Worm (Caenorhabditis elegans) whole organism, L2 larva: ENCODE measurements around the gene ugt-59.

Source experiments
- alr-1 ChIP-seq: fragments of 150-350 bp; optimal IDR thresholded peaks from 2 replicates; lab custom pipeline; 2014; ENCODE audit warnings: missing biosample characterization, missing genetic modification characterization
- ama-1 ChIP-seq: fragments of 150-350 bp; optimal IDR thresholded peaks from 2 replicates; lab custom pipeline; 2018; ENCODE audit warnings: inconsistent platforms
- ceh-82 ChIP-seq: fragments of 150-350 bp; optimal IDR thresholded peaks from 2 replicates; lab custom pipeline; 2014; ENCODE audit warnings: missing biosample characterization, missing genetic modification characterization
- elt-3 ChIP-seq: sonication (generic microtip); optimal IDR thresholded peaks from 2 replicates; lab custom pipeline; 2017; ENCODE audit warnings: missing biosample characterization, missing genetic modification characterization
- gmeb-1 ChIP-seq: fragments of 150-350 bp; optimal IDR thresholded peaks from 2 replicates; lab custom pipeline; 2014; ENCODE audit warnings: missing biosample characterization, missing genetic modification characterization
- lin-39 ChIP-seq: fragments of 150-350 bp; optimal IDR thresholded peaks from 2 replicates; lab custom pipeline; 2014; ENCODE audit warnings: missing biosample characterization, missing genetic modification reagents, missing genetic modification characterization
- lsy-2 ChIP-seq, 2 experiments: fragments of 150-350 bp in 1 of 2; sonication (generic microtip) in 1 of 2; optimal IDR thresholded peaks; 2 replicates each; lab custom pipeline; 2014 to 2017; ENCODE audit warnings: missing biosample characterization in 2 of 2, missing genetic modification characterization in 2 of 2
- nhr-12 ChIP-seq: fragments of 150-350 bp; optimal IDR thresholded peaks from 2 replicates; lab custom pipeline; 2014; ENCODE audit warnings: missing biosample characterization, missing genetic modification characterization
- nhr-77 ChIP-seq: fragments of 150-350 bp; optimal IDR thresholded peaks from 2 replicates; lab custom pipeline; 2014; ENCODE audit warnings: missing biosample characterization, missing genetic modification characterization
- skn-1 ChIP-seq: sonication (generic microtip); optimal IDR thresholded peaks from 2 replicates; lab custom pipeline; 2017; ENCODE audit warnings: missing biosample characterization, missing genetic modification characterization
- snpc-4 ChIP-seq: fragments of 150-350 bp; optimal IDR thresholded peaks from 2 replicates; lab custom pipeline; 2014; ENCODE audit warnings: missing biosample characterization, missing genetic modification characterization
- ztf-11 ChIP-seq: sonication (generic microtip); optimal IDR thresholded peaks from 2 replicates; lab custom pipeline; 2017; ENCODE audit warnings: missing biosample characterization, missing genetic modification characterization

DNA sequence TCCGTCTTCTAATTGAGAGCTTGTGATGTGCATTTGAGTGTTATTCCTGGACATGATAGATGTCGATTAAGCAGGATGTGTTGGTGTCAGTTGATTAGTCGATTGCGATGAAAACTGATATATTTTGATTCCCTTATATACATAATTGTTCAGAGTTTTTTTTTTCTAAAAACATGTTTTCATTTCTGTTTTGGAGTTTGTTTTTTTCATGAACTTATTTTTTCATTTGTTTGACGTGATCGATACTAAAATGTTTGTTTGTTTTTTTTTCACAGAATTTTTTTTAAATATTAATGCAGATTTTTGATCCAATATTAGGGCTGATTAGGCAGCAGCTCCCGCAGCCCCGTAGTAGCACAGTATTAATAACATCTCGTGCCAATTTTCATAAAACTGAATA, 42.2 kb upstream of the ugt-59 start, which contains the start of gene R09E10.2:
- TF ChIP-seq gmeb-1 (tag; lab: Kevin White, UChicago) (no peak), skn-1 (no peak), snpc-4 (tag; lab: Kevin White, UChicago) (no peak), ama-1 (lab: Kevin White, UChicago) (no peak), alr-1 (no peak), lsy-2 (tag; optimal IDR thresholded peaks at IDR 0.05; lab: Kevin White, UChicago) (no peak), nhr-77 (tag; lab: Kevin White, UChicago) (no peak), elt-3 (tag; lab: Kevin White, UChicago) (no peak), lin-39 (tag; lab: Kevin White, UChicago) (no peak), nhr-12 (tag; lab: Kevin White, UChicago) (no peak), ztf-11 (tag; lab: Kevin White, UChicago) (no peak), ceh-82 (tag; lab: Kevin White, UChicago) (no peak)
